Worm (Caenorhabditis elegans) whole organism, L1 larva: Measurements from ENCODE around the gene JC8.7.

Experiments
- ceh-88 ChIP-seq: fragments of 200-800 bp; sonication (Bioruptor generic); IDR thresholded peaks from 2 replicates; pipeline ENCODE4 v1.3.6; 2022; ENCODE audit warnings: missing genetic modification characterization, missing compliant biosample characterization
- elt-3 ChIP-seq, 6 experiments: fragments of 150-350 bp in 1 of 6; sonication (generic microtip); optimal IDR thresholded peaks; 2 replicates each; lab custom pipeline; 2017 to 2018; ENCODE audit warnings: missing biosample characterization in 6 of 6, missing genetic modification characterization in 6 of 6, inconsistent platforms in 1 of 6
- grh-1 ChIP-seq: fragments of 200-800 bp; sonication (Bioruptor generic); IDR thresholded peaks from 2 replicates; pipeline ENCODE4 v1.3.6; 2022; ENCODE audit warnings: missing genetic modification reagents, missing genetic modification characterization, missing compliant biosample characterization
- nhr-237 ChIP-seq: fragments of 150-350 bp; optimal IDR thresholded peaks from 2 replicates; lab custom pipeline; 2014; ENCODE audit warnings: missing biosample characterization, missing genetic modification characterization
- sox-4 ChIP-seq: sonication (generic microtip); optimal IDR thresholded peaks from 2 replicates; lab custom pipeline; 2016; ENCODE audit warnings: missing genetic modification characterization, missing compliant biosample characterization
- unc-62 ChIP-seq: fragments of 150-350 bp; optimal IDR thresholded peaks from 2 replicates; lab custom pipeline; 2014; ENCODE audit warnings: missing biosample characterization, missing genetic modification reagents, missing genetic modification characterization
- ztf-11 ChIP-seq, 2 experiments: sonication (generic microtip); optimal IDR thresholded peaks; 2 replicates each; lab custom pipeline; 2016 to 2017; ENCODE audit warnings: missing genetic modification characterization in 2 of 2, missing biosample characterization in 1 of 2, missing compliant biosample characterization in 1 of 2

ce11 chrIV:13297746-13298145 is 50.7 kb downstream of the JC8.7 start, which contains the start of the genes Y67H2A.2 and micu-1:
- TF ChIP-seq unc-62 (GFP tag; lab: Kevin White, UChicago): no peak
- peak in 1 of 2 experiments; percentile 60 for TF ChIP-seq ztf-11 (tag; optimal IDR thresholded peaks at IDR 0.05; lab: Kevin White, UChicago)
- peak; percentile 56 for TF ChIP-seq sox-4 (tag; lab: Kevin White, UChicago)
- TF ChIP-seq ceh-88 (GFP tag; lab: Robert Waterston, UW): 0 out of 2 replicates have a peak, but pooled peaks have one; percentile 24
- TF ChIP-seq grh-1 (GFP tag; lab: Robert Waterston, UW): no peak
- TF ChIP-seq nhr-237: peak; percentile 28
- TF ChIP-seq elt-3 (tag; optimal IDR thresholded peaks at IDR 0.05; lab: Kevin White, UChicago): peak in 1 of 6 experiments; percentile 50
